Worm (Caenorhabditis elegans) whole organism, L1 larva: ENCODE data around the gene T05C7.4.

Source experiments
- F16B12.6 ChIP-seq: fragments of 150-350 bp; optimal IDR thresholded peaks from 2 replicates; lab custom pipeline; 2014; ENCODE audit warnings: missing biosample characterization, missing genetic modification characterization
- alr-1 ChIP-seq: fragments of 200-800 bp; sonication (Bioruptor generic); optimal IDR thresholded peaks from 2 replicates; lab custom pipeline; 2018; ENCODE audit warnings: borderline replicate concordance, mild to moderate bottlenecking, missing genetic modification characterization, missing compliant biosample characterization
- blmp-1 ChIP-seq: fragments of 150-350 bp; optimal IDR thresholded peaks from 2 replicates; lab custom pipeline; 2014; ENCODE audit warnings: missing biosample characterization, missing genetic modification characterization
- ceh-63 ChIP-seq: fragments of 200-800 bp; sonication (Bioruptor generic); optimal IDR thresholded peaks from 2 replicates; lab custom pipeline; 2018; ENCODE audit warnings: mild to moderate bottlenecking, missing genetic modification characterization, missing compliant biosample characterization
- ceh-88 ChIP-seq: fragments of 200-800 bp; sonication (Bioruptor generic); IDR thresholded peaks from 2 replicates; pipeline ENCODE4 v1.3.6; 2022; ENCODE audit warnings: missing genetic modification characterization, missing compliant biosample characterization
- ceh-90 ChIP-seq: sonication (generic microtip); optimal IDR thresholded peaks from 2 replicates; lab custom pipeline; 2016; ENCODE audit warnings: missing genetic modification characterization, missing compliant biosample characterization
- ces-1 ChIP-seq: fragments of 150-350 bp; optimal IDR thresholded peaks from 2 replicates; lab custom pipeline; 2014; ENCODE audit warnings: missing biosample characterization, missing genetic modification reagents, missing genetic modification characterization
- dpl-1 ChIP-seq, 3 experiments: fragments of 150-350 bp in 2 of 3; sonication (generic microtip) in 1 of 3; optimal IDR thresholded peaks; 2 replicates each; lab custom pipeline; 2014 to 2017; ENCODE audit warnings: missing biosample characterization in 3 of 3, missing genetic modification characterization in 3 of 3, missing genetic modification reagents in 3 of 3
- efl-3 ChIP-seq: fragments of 200-800 bp; sonication (Bioruptor generic); optimal IDR thresholded peaks from 2 replicates; lab custom pipeline; 2018; ENCODE audit warnings: mild to moderate bottlenecking, missing genetic modification characterization, missing compliant biosample characterization
- egl-27 ChIP-seq, 2 experiments: fragments of 150-350 bp in 1 of 2; sonication (generic microtip); optimal IDR thresholded peaks; 3 replicates each; lab custom pipeline; 2017 to 2018; ENCODE audit warnings: missing biosample characterization in 2 of 2, missing genetic modification characterization in 2 of 2, missing genetic modification reagents in 2 of 2
- elt-2 ChIP-seq: sonication (generic microtip); optimal IDR thresholded peaks from 2 replicates; lab custom pipeline; 2016; ENCODE audit warnings: missing genetic modification characterization, mild to moderate bottlenecking, inconsistent platforms, missing compliant biosample characterization, missing genetic modification reagents
- ets-5 ChIP-seq: fragments of 200-800 bp; sonication (Bioruptor generic); IDR thresholded peaks from 2 replicates; pipeline ENCODE4 v1.3.6; 2022; ENCODE audit warnings: missing genetic modification characterization, missing compliant biosample characterization
- fkh-10 ChIP-seq: sonication (generic microtip); optimal IDR thresholded peaks from 2 replicates; lab custom pipeline; 2017; ENCODE audit warnings: missing biosample characterization, missing genetic modification reagents, missing genetic modification characterization
- fkh-4 ChIP-seq: sonication (generic microtip); optimal IDR thresholded peaks from 2 replicates; lab custom pipeline; 2016; ENCODE audit warnings: missing compliant biosample characterization, missing genetic modification characterization, borderline replicate concordance
- fos-1 ChIP-seq: fragments of 150-350 bp; optimal IDR thresholded peaks from 2 replicates; lab custom pipeline; 2014; ENCODE audit warnings: missing biosample characterization, missing genetic modification characterization
- hlh-17 ChIP-seq: fragments of 200-800 bp; sonication (Bioruptor generic); optimal IDR thresholded peaks from 2 replicates; lab custom pipeline; 2018; ENCODE audit warnings: missing genetic modification characterization, mild to moderate bottlenecking, missing compliant biosample characterization, moderate library complexity, borderline replicate concordance
- hlh-4 ChIP-seq: sonication (generic microtip); optimal IDR thresholded peaks from 2 replicates; lab custom pipeline; 2016; ENCODE audit warnings: mild to moderate bottlenecking, missing genetic modification characterization, missing compliant biosample characterization
- hpl-2 ChIP-seq: fragments of 150-350 bp; optimal IDR thresholded peaks from 2 replicates; lab custom pipeline; 2014; ENCODE audit warnings: missing biosample characterization, missing genetic modification reagents, missing genetic modification characterization
- irx-1 ChIP-seq: sonication (generic microtip); optimal IDR thresholded peaks from 2 replicates; lab custom pipeline; 2016; ENCODE audit warnings: missing genetic modification characterization, missing compliant biosample characterization
- isw-1 ChIP-seq: fragments of 200-800 bp; sonication (Bioruptor generic); IDR thresholded peaks from 2 replicates; pipeline ENCODE4 v1.3.6; 2022; ENCODE audit warnings: missing genetic modification characterization, missing compliant biosample characterization
- jun-1 ChIP-seq: fragments of 150-350 bp; optimal IDR thresholded peaks from 2 replicates; lab custom pipeline; 2014; ENCODE audit warnings: missing biosample characterization, missing genetic modification reagents, missing genetic modification characterization
- lin-14 ChIP-seq: fragments of 200-800 bp; sonication (Bioruptor generic); optimal IDR thresholded peaks from 2 replicates; lab custom pipeline; 2018; ENCODE audit warnings: mild to moderate bottlenecking, missing genetic modification characterization, moderate library complexity, missing compliant biosample characterization
- lin-35 ChIP-seq, 2 experiments: fragments of 150-350 bp; optimal IDR thresholded peaks; 2 replicates each; lab custom pipeline; 2014; ENCODE audit warnings: missing biosample characterization in 2 of 2, missing genetic modification characterization in 2 of 2, missing genetic modification reagents in 2 of 2
- lir-3 ChIP-seq: sonication (generic microtip); optimal IDR thresholded peaks from 2 replicates; lab custom pipeline; 2016; ENCODE audit warnings: mild to moderate bottlenecking, missing genetic modification characterization, moderate library complexity, missing compliant biosample characterization; ENCODE audit not compliant: poor library complexity
- mdl-1 ChIP-seq, 2 experiments: fragments of 150-350 bp; optimal IDR thresholded peaks; 2 replicates each; lab custom pipeline; 2014 to 2017; ENCODE audit warnings: missing biosample characterization in 2 of 2, missing genetic modification characterization in 2 of 2, inconsistent platforms in 1 of 2
- mef-2 ChIP-seq: fragments of 150-350 bp; optimal IDR thresholded peaks from 2 replicates; lab custom pipeline; 2014; ENCODE audit warnings: missing biosample characterization, missing genetic modification characterization
- mep-1 ChIP-seq: fragments of 150-350 bp; optimal IDR thresholded peaks from 2 replicates; lab custom pipeline; 2014; ENCODE audit warnings: missing biosample characterization, missing genetic modification characterization
- nhr-19 ChIP-seq: fragments of 200-800 bp; sonication (Bioruptor generic); conservative IDR thresholded peaks from 2 replicates; pipeline ENCODE4 v1.3.6; 2022; ENCODE audit warnings: missing genetic modification characterization, missing compliant biosample characterization
- nhr-20 ChIP-seq: sonication (generic microtip); optimal IDR thresholded peaks from 2 replicates; lab custom pipeline; 2016; ENCODE audit warnings: mild to moderate bottlenecking, missing genetic modification characterization, missing compliant biosample characterization
- nhr-28 ChIP-seq: fragments of 150-350 bp; optimal IDR thresholded peaks from 2 replicates; lab custom pipeline; 2014; ENCODE audit warnings: missing biosample characterization, missing genetic modification characterization
- nhr-71 ChIP-seq: sonication (generic microtip); optimal IDR thresholded peaks from 2 replicates; lab custom pipeline; 2016; ENCODE audit warnings: mild to moderate bottlenecking, missing genetic modification characterization, moderate library complexity, missing compliant biosample characterization
- nhr-76 ChIP-seq: sonication (generic microtip); optimal IDR thresholded peaks from 2 replicates; lab custom pipeline; 2017; ENCODE audit warnings: missing biosample characterization, missing genetic modification characterization
- nhr-90 ChIP-seq: sonication (generic microtip); optimal IDR thresholded peaks from 2 replicates; lab custom pipeline; 2016; ENCODE audit warnings: mild to moderate bottlenecking, missing genetic modification characterization, missing compliant biosample characterization; ENCODE audit not compliant: poor library complexity
- pag-3 ChIP-seq: sonication (generic microtip); optimal IDR thresholded peaks from 2 replicates; lab custom pipeline; 2017; ENCODE audit warnings: missing genetic modification characterization, mild to moderate bottlenecking, missing compliant biosample characterization, antibody characterized with exemption, borderline replicate concordance; ENCODE audit not compliant: insufficient read depth
- skn-1 ChIP-seq: fragments of 150-350 bp; optimal IDR thresholded peaks from 2 replicates; lab custom pipeline; 2014; ENCODE audit warnings: missing biosample characterization, missing genetic modification characterization
- sox-4 ChIP-seq: sonication (generic microtip); optimal IDR thresholded peaks from 2 replicates; lab custom pipeline; 2016; ENCODE audit warnings: missing genetic modification characterization, missing compliant biosample characterization
- sup-37 ChIP-seq: fragments of 200-800 bp; sonication (Bioruptor generic); optimal IDR thresholded peaks from 2 replicates; lab custom pipeline; 2018; ENCODE audit warnings: mild to moderate bottlenecking, missing genetic modification characterization, missing compliant biosample characterization
- unc-30 ChIP-seq: sonication (generic microtip); optimal IDR thresholded peaks from 2 replicates; lab custom pipeline; 2017; ENCODE audit warnings: missing biosample characterization, missing genetic modification characterization
- unc-62 ChIP-seq: fragments of 150-350 bp; optimal IDR thresholded peaks from 2 replicates; lab custom pipeline; 2014; ENCODE audit warnings: missing biosample characterization, missing genetic modification reagents, missing genetic modification characterization
- unc-98 ChIP-seq: fragments of 200-800 bp; sonication (Bioruptor generic); IDR thresholded peaks from 2 replicates; pipeline ENCODE4 v1.3.6; 2022; ENCODE audit warnings: missing genetic modification characterization, missing compliant biosample characterization
- xbp-1 ChIP-seq: sonication (generic microtip); optimal IDR thresholded peaks from 2 replicates; lab custom pipeline; 2016; ENCODE audit warnings: missing genetic modification characterization, missing compliant biosample characterization
- zip-4 ChIP-seq: fragments of 200-800 bp; sonication (Bioruptor generic); optimal IDR thresholded peaks from 2 replicates; lab custom pipeline; 2018; ENCODE audit warnings: mild to moderate bottlenecking, missing genetic modification characterization, moderate library complexity, missing compliant biosample characterization
- ztf-11 ChIP-seq, 2 experiments: sonication (generic microtip); optimal IDR thresholded peaks; 2 replicates each; lab custom pipeline; 2016 to 2017; ENCODE audit warnings: missing genetic modification characterization in 2 of 2, missing biosample characterization in 1 of 2, missing compliant biosample characterization in 1 of 2
- ztf-4 ChIP-seq: fragments of 150-350 bp; optimal IDR thresholded peaks from 2 replicates; lab custom pipeline; 2014; ENCODE audit warnings: missing biosample characterization, missing genetic modification characterization

Gene T05C7.4

ce11 chrIV:51219-51618, 2.2 kb downstream of the T05C7.4 start (continued):
- TF ChIP-seq egl-27 (tag; optimal IDR thresholded peaks at IDR 0.05; lab: Kevin White, UChicago), result peak in 1 of 2 experiments; percentile 19
- TF ChIP-seq hlh-4 (tag; lab: Kevin White, UChicago), result no peak
- no peak for TF ChIP-seq ceh-88 (GFP tag; lab: Robert Waterston, UW)
- no peak for TF ChIP-seq F16B12.6 (tag; lab: Kevin White, UChicago)
- no peak for TF ChIP-seq mef-2 (tag; lab: Kevin White, UChicago)
- no peak for TF ChIP-seq nhr-76 (tag; lab: Kevin White, UChicago)
- peak; percentile 47 for TF ChIP-seq fos-1 (tag; lab: Kevin White, UChicago)
- no peak for TF ChIP-seq irx-1 (tag; lab: Kevin White, UChicago)
- TF ChIP-seq sup-37 (GFP tag; lab: Kevin White, UChicago), result no peak
- TF ChIP-seq nhr-90, result peak; percentile 74
- no peak for TF ChIP-seq efl-3 (GFP tag; lab: Kevin White, UChicago)
- no peak for TF ChIP-seq fkh-4 (tag; lab: Kevin White, UChicago)
- TF ChIP-seq zip-4 (GFP tag; lab: Kevin White, UChicago), result no peak
- peak; percentile 49 to 78 for TF ChIP-seq lin-35 (GFP tag; optimal IDR thresholded peaks at IDR 0.05; lab: Kevin White, UChicago)
- TF ChIP-seq ceh-63 (GFP tag; lab: Kevin White, UChicago), result no peak
- no peak for TF ChIP-seq alr-1 (tag; lab: Kevin White, UChicago)
- no peak for TF ChIP-seq hlh-17 (GFP tag; lab: Kevin White, UChicago)
- TF ChIP-seq lin-14, result peak; percentile 78
- no peak for TF ChIP-seq ets-5 (GFP tag; lab: Robert Waterston, UW)
- peak; percentile 45 for TF ChIP-seq skn-1 (tag; lab: Kevin White, UChicago)
- peak; percentile 64 for TF ChIP-seq mep-1 (tag; lab: Kevin White, UChicago)
- TF ChIP-seq ces-1, result no peak
- TF ChIP-seq ztf-11 (tag; optimal IDR thresholded peaks at IDR 0.05; lab: Kevin White, UChicago), result no peak
- TF ChIP-seq nhr-20 (tag; lab: Kevin White, UChicago), result peak; percentile 67
- peak; percentile 29 for TF ChIP-seq ztf-4 (tag; lab: Kevin White, UChicago)
- peak; percentile 38 for TF ChIP-seq nhr-19 (GFP tag; lab: Robert Waterston, UW)
- TF ChIP-seq dpl-1 (GFP tag; optimal IDR thresholded peaks at IDR 0.05; lab: Kevin White, UChicago), result peak; percentile 9 to 55 (median 23)
- no peak for TF ChIP-seq fkh-10 (GFP tag; lab: Kevin White, UChicago)
- TF ChIP-seq sox-4 (tag; lab: Kevin White, UChicago), result no peak
- TF ChIP-seq elt-2 (tag; lab: Kevin White, UChicago), result peak; percentile 26
- TF ChIP-seq unc-62 (GFP tag; lab: Kevin White, UChicago), result no peak
- peak in 1 of 2 experiments; percentile 25 for TF ChIP-seq mdl-1 (tag; optimal IDR thresholded peaks at IDR 0.05; lab: Kevin White, UChicago)
- peak; percentile 71 for TF ChIP-seq jun-1
- TF ChIP-seq blmp-1 (tag; lab: Kevin White, UChicago), result peak; percentile 94
- TF ChIP-seq hpl-2 (GFP tag; lab: Kevin White, UChicago), result no peak
- no peak for TF ChIP-seq ceh-90 (tag; lab: Kevin White, UChicago)
- no peak for TF ChIP-seq pag-3 (tag; lab: Kevin White, UChicago)
- no peak for TF ChIP-seq isw-1 (GFP tag; lab: Robert Waterston, UW)
- no peak for TF ChIP-seq nhr-28 (tag; lab: Kevin White, UChicago)
- no peak for TF ChIP-seq unc-30 (tag; lab: Kevin White, UChicago)
- peak; percentile 68 for TF ChIP-seq nhr-71 (tag; lab: Kevin White, UChicago)
- peak; percentile 10 for TF ChIP-seq xbp-1 (tag; lab: Kevin White, UChicago)
- no peak for TF ChIP-seq unc-98 (GFP tag; lab: Robert Waterston, UW)
- no peak for TF ChIP-seq lir-3 (tag; lab: Kevin White, UChicago)
